Fruit fly (Drosophila melanogaster) whole organism, embryonic: ENCODE measurements around the gene CG43679.

Source experiments
- CG17186 ChIP-seq: fragments of 200-800 bp; sonication (Bioruptor generic); optimal IDR thresholded peaks from 3 replicates; lab custom pipeline; 2017; ENCODE audit warnings: missing biosample characterization, missing genetic modification reagents, missing genetic modification characterization
- CoRest ChIP-seq: fragments of 200-800 bp; sonication (Bioruptor generic); optimal IDR thresholded peaks from 3 replicates; lab custom pipeline; 2018; ENCODE audit warnings: missing biosample characterization, mild to moderate bottlenecking, missing genetic modification characterization, moderate library complexity
- btn ChIP-seq: fragments of 200-800 bp; sonication (Bioruptor generic); optimal IDR thresholded peaks from 2 replicates; lab custom pipeline; 2016; ENCODE audit warnings: missing biosample characterization, missing genetic modification characterization
- ssp ChIP-seq: fragments of 200-800 bp; sonication (Bioruptor generic); IDR thresholded peaks from 2 replicates; pipeline ENCODE4 v1.3.6; 2022; ENCODE audit warnings: missing biosample characterization, missing genetic modification characterization

dm6 chr3L:15097878-15098520, 46.8 kb upstream of the CG43679 start, which contains the start of gene Ctps:
- TF ChIP-seq CG17186 (GFP tag; lab: Kevin White, UChicago), result peak; percentile 30
- TF ChIP-seq btn (GFP tag; lab: Kevin White, UChicago), result no peak
- TF ChIP-seq CoRest (tag; lab: Kevin White, UChicago), result peak; percentile 4
- TF ChIP-seq ssp (GFP tag; lab: Robert Waterston, UW), result no peak
